Worm (Caenorhabditis elegans): Measurements from ENCODE around the gene rep-1.

rep-1 gene

ce11 chrIII:1558441-1559159 is 11.5 kb upstream of the rep-1 start, which contains the start of the genes eelo-1 and Y67D2.2:
eelo-1 (minus strand) TSS chrIII:1558529.
Y67D2.2 (plus strand) TSS chrIII:1558800.
- TF ChIP-seq cog-1 (tag; optimal IDR thresholded peaks at IDR 0.05) = no peak
- TF ChIP-seq T22C8.4 (GFP tag; IDR thresholded peaks at IDR 0.05) = peak; percentile 8; the same call in 1 of the 2 replicates

- TF ChIP-seq ztf-29 (GFP tag; IDR thresholded peaks at IDR 0.05) = no peak
- TF ChIP-seq klf-2 (GFP tag; conservative IDR thresholded peaks at IDR 0.05) = no peak
- TF ChIP-seq T22C8.4 (GFP tag; IDR thresholded peaks at IDR 0.05) = no peak
- no peak for TF ChIP-seq flt-1 (GFP tag; IDR thresholded peaks at IDR 0.05)
- TF ChIP-seq tab-1 (GFP tag; IDR thresholded peaks at IDR 0.05) = no peak
- TF ChIP-seq cog-1 (tag; optimal IDR thresholded peaks at IDR 0.05) = no peak
- TF ChIP-seq ztf-23 (GFP tag; IDR thresholded peaks at IDR 0.05) = no peak
- TF ChIP-seq ref-1 (GFP tag; conservative IDR thresholded peaks at IDR 0.05) = no peak
- TF ChIP-seq med-1 (GFP tag; optimal IDR thresholded peaks at IDR 0.05; ENCODE audit: insufficient read depth) = no peak
Measured at ce11 chrIII:1575651-1576050, 5.5 kb downstream of the rep-1 start.

DNA sequence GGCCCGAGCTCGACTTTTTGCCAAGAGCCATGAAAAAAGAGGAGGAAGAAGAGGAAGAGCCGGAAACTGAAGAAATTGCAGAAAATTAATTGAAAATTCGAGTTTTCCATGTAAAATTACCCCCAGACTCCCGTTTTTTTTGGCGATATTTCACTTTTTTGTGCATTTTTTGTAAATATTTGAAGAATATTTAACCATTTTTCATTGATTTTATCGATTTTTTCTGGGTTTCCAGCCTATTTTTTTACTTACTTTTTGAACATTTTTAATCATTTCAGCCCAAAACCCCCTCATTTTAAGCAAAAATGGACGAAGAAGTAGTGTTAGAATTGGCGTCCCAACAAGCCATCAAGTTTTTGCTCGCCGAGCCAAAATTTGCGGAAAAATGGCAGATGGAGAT is 6.3 kb downstream of the rep-1 start, which contains the start of gene Y22D7AL.7:
Y22D7AL.7 (plus strand) TSS at position 301 of the 400 bp plus-strand sequence.
- TF ChIP-seq ztf-29 (GFP tag; IDR thresholded peaks at IDR 0.05) (no peak), med-1 (GFP tag; optimal IDR thresholded peaks at IDR 0.05; ENCODE audit: insufficient read depth) (no peak), tab-1 (GFP tag; IDR thresholded peaks at IDR 0.05) (no peak), T22C8.4 (GFP tag; IDR thresholded peaks at IDR 0.05) (no peak), klf-2 (GFP tag; conservative IDR thresholded peaks at IDR 0.05) (no peak), cog-1 (tag; optimal IDR thresholded peaks at IDR 0.05) (no peak)

DNA sequence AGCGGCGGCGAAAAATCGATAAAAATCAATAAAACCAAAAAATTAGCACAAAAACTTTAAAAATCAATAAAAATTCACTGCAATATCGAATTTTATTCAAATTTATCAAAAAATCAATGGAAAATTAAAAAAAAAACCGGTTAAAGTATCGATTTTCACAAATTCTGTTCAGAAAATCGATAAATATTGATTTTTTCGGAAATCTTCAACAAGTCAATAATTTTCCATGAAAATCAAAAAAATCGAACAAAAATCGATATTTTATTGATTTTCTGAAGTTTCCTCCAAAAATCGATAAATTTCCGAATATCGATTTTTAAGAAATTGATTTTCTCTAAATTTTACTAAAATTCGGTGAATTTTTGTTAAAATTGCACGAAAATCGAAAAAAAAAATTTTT is 8.5 kb downstream of the rep-1 start:
- TF ChIP-seq T22C8.4 (GFP tag; IDR thresholded peaks at IDR 0.05) (peak; percentile 77), med-1 (GFP tag; optimal IDR thresholded peaks at IDR 0.05; ENCODE audit: insufficient read depth) (no peak)

ce11 chrIII:1579001-1579400 is 8.9 kb downstream of the rep-1 start:
- TF ChIP-seq T22C8.4 (GFP tag; IDR thresholded peaks at IDR 0.05) (no peak), med-1 (GFP tag; optimal IDR thresholded peaks at IDR 0.05; ENCODE audit: insufficient read depth) (no peak)

DNA sequence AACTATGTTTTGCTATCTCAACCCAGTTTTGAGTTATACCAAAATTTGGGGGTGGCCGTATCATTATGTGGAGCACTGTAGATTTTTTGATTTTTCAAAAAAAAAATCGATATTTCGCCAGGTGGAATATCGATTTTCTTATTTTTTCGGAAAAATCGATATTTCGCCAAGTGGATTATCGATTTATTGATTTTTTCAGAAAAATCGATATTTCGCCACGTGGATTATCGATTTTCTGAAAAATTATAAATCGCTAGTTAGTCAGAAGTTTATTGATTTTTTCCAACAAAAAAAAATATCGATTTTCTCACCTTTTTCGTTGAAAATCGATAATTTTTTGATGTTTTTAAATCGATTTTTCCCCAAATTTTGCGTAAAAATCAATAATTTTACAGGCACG is 10.0 kb downstream of the rep-1 start:
- TF ChIP-seq klf-2 (GFP tag; conservative IDR thresholded peaks at IDR 0.05) (no peak), T22C8.4 (GFP tag; IDR thresholded peaks at IDR 0.05) (peak; percentile 97)

DNA sequence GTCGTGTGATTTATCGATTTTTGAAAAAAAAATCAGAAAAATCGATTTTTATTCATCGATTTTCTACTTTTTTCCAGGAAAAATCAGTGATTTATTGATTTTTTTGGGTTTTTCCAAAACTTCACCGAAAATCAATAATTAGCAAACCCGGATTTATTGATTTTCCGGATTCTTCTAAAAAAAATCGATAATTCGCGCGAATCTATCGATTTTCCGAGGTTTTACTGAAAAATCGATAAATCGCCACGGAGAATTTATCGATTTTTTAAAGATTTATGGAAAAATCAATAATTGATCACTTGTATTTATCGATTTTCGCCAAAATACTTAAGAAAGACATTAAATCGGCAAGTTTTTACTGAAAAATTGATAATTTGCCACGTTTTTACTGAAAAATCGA is 13.4 kb downstream of the rep-1 start:
- TF ChIP-seq cog-1 (tag; optimal IDR thresholded peaks at IDR 0.05) (no peak), T22C8.4 (GFP tag; IDR thresholded peaks at IDR 0.05) (peak; percentile 83)

- TF ChIP-seq tab-1 (GFP tag; IDR thresholded peaks at IDR 0.05) (no peak), ztf-23 (GFP tag; IDR thresholded peaks at IDR 0.05) (no peak), cog-1 (tag; optimal IDR thresholded peaks at IDR 0.05) (no peak), ztf-29 (GFP tag; IDR thresholded peaks at IDR 0.05) (no peak), ref-1 (GFP tag; conservative IDR thresholded peaks at IDR 0.05) (no peak), T22C8.4 (GFP tag; IDR thresholded peaks at IDR 0.05) (no peak; the same call in 1 of the 2 replicates), klf-2 (GFP tag; conservative IDR thresholded peaks at IDR 0.05) (no peak), med-1 (GFP tag; optimal IDR thresholded peaks at IDR 0.05; ENCODE audit: insufficient read depth) (no peak), flt-1 (GFP tag; IDR thresholded peaks at IDR 0.05) (no peak)
Measured at ce11 chrIII:1584216-1584715, 14.2 kb downstream of the rep-1 start.

ce11 chrIII:1591681-1592080 is 21.6 kb downstream of the rep-1 start:
- TF ChIP-seq flt-1 (GFP tag; IDR thresholded peaks at IDR 0.05) (no peak), tab-1 (GFP tag; IDR thresholded peaks at IDR 0.05) (no peak), med-1 (GFP tag; optimal IDR thresholded peaks at IDR 0.05; ENCODE audit: insufficient read depth) (no peak), ztf-29 (GFP tag; IDR thresholded peaks at IDR 0.05) (0 out of 2 replicates have a peak, but pooled peaks have one; percentile 10), ref-1 (GFP tag; conservative IDR thresholded peaks at IDR 0.05) (no peak), cog-1 (tag; optimal IDR thresholded peaks at IDR 0.05) (peak; percentile 40)

- TF ChIP-seq med-1 (GFP tag; optimal IDR thresholded peaks at IDR 0.05; ENCODE audit: insufficient read depth) = no peak
- TF ChIP-seq klf-2 (GFP tag; conservative IDR thresholded peaks at IDR 0.05) = no peak
- TF ChIP-seq tab-1 (GFP tag; IDR thresholded peaks at IDR 0.05) = no peak
- no peak for TF ChIP-seq T22C8.4 (GFP tag; IDR thresholded peaks at IDR 0.05)
- no peak for TF ChIP-seq ref-1 (GFP tag; conservative IDR thresholded peaks at IDR 0.05)
- TF ChIP-seq cog-1 (tag; optimal IDR thresholded peaks at IDR 0.05) = no peak
- no peak for TF ChIP-seq ztf-29 (GFP tag; IDR thresholded peaks at IDR 0.05)
- no peak for TF ChIP-seq flt-1 (GFP tag; IDR thresholded peaks at IDR 0.05)
Measured at ce11 chrIII:1598927-1599326, 28.8 kb downstream of the rep-1 start.

DNA sequence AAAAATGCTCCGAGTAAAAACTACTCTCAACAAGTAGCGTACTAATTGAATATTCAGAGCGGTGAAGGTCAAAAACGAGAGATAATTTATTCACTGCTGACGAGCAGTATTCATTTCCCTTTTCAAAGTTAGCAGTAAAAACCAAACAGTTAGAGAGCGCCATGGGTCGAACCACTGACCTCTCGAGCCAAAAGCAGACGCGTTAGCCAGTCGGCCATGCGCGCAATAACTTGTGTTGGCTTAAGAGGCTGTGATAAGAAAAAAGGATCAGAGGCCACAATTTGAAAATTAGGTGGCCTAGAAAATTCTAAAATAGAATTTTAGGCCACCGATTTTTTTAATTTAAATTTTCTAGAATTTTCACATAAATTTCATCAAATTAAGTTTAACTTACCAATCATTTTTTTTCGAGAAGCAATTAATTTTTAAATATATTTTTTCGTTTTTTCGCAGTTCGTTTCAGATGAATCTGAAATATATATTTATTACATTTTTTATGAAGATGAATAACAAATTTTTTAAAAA is 30.6 kb downstream of the rep-1 start, which contains the start of gene sms-3:
sms-3 (minus strand) TSS at position 475 of the 525 bp plus-strand sequence.
- TF ChIP-seq tab-1 (GFP tag; IDR thresholded peaks at IDR 0.05) = peak; percentile 76
- 0 out of 2 replicates have a peak, but pooled peaks have one; percentile 15 for TF ChIP-seq flt-1 (GFP tag; IDR thresholded peaks at IDR 0.05)
- peak; percentile 32 for TF ChIP-seq med-1 (GFP tag; optimal IDR thresholded peaks at IDR 0.05; ENCODE audit: insufficient read depth)
- TF ChIP-seq ref-1 (GFP tag; conservative IDR thresholded peaks at IDR 0.05) = 0 out of 2 replicates have a peak, but pooled peaks have one; percentile 40
- no peak for TF ChIP-seq cog-1 (tag; optimal IDR thresholded peaks at IDR 0.05)
